Worm (Caenorhabditis elegans): Measurements from ENCODE around the gene F55C5.10.

ce11 chrV:12320274-12320839 lies 37.1 kb downstream of the F55C5.10 start:
- TF ChIP-seq nhr-237 (tag; optimal IDR thresholded peaks at IDR 0.05): no peak
- no peak for TF ChIP-seq ZK546.5 (tag; optimal IDR thresholded peaks at IDR 0.05)
- no peak for TF ChIP-seq fos-1 (tag; optimal IDR thresholded peaks at IDR 0.05)
- 0 out of 2 replicates have a peak, but pooled peaks have one; percentile 9 for TF ChIP-seq hmg-1.1 (GFP tag; IDR thresholded peaks at IDR 0.05)
- TF ChIP-seq aly-2 (tag; optimal IDR thresholded peaks at IDR 0.05): no peak
- TF ChIP-seq lin-15B (tag; optimal IDR thresholded peaks at IDR 0.05): no peak
- no peak for TF ChIP-seq attf-4 (tag; optimal IDR thresholded peaks at IDR 0.05)
- TF ChIP-seq nhr-10 (tag; optimal IDR thresholded peaks at IDR 0.05): no peak
- TF ChIP-seq lin-13 (GFP tag; optimal IDR thresholded peaks at IDR 0.05): no peak
- TF ChIP-seq mep-1 (tag; optimal IDR thresholded peaks at IDR 0.05): peak; percentile 6
- no peak for TF ChIP-seq tag-97 (GFP tag; IDR thresholded peaks at IDR 0.05)
- no peak for TF ChIP-seq aha-1 (tag)
- no peak for TF ChIP-seq unc-130 (GFP tag; optimal IDR thresholded peaks at IDR 0.05)
- TF ChIP-seq ces-1 (GFP tag; optimal IDR thresholded peaks at IDR 0.05): no peak
